Worm (Caenorhabditis elegans): ENCODE data around the gene eef-1B.1.

DNA sequence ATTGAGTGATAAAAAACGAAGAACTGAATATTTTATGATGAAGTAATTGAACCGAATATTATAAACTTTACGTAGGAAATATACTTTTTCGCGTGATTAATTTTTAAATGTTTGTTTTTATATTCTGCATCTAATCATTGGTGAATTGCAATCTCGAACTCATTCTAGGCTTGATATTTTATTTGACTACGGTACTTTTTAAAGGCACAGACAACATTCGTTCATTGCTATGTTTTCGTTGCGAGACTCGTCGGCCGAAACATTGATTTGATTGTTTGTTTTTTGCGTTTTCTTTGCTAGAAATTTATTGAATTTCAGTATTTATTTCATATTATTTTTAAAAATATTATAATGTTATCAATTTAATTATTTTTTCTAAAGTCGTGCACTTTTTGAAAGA is 4.6 kb upstream of the eef-1B.1 start, which contains the start of gene C06G4.4:
- TF ChIP-seq lsy-2 (tag; optimal IDR thresholded peaks at IDR 0.05) = no peak
- TF ChIP-seq ceh-82 (tag; optimal IDR thresholded peaks at IDR 0.05) = no peak
- TF ChIP-seq nhr-76 (tag; optimal IDR thresholded peaks at IDR 0.05) = no peak
- no peak for TF ChIP-seq nhr-48 (tag; optimal IDR thresholded peaks at IDR 0.05)
- no peak for TF ChIP-seq ceh-28 (tag; optimal IDR thresholded peaks at IDR 0.05)
- TF ChIP-seq lir-3 (tag; optimal IDR thresholded peaks at IDR 0.05) = no peak
- no peak for TF ChIP-seq pqm-1 (tag; optimal IDR thresholded peaks at IDR 0.05)
